Fruit fly (Drosophila melanogaster): ENCODE data around the gene Gr10b.

Gr10b gene

dm6 chrX:11452846-11453391, 39.9 kb upstream of the Gr10b start (continued):
- TF ChIP-seq Ravus (GFP tag; IDR thresholded peaks at IDR 0.05) (peak; percentile 45), ems (GFP tag; optimal IDR thresholded peaks at IDR 0.05) (peak; percentile 63), slbo (GFP tag; IDR thresholded peaks at IDR 0.05) (peak; percentile 81), Hmx (GFP tag; optimal IDR thresholded peaks at IDR 0.05) (no peak), ATbp (GFP tag; optimal IDR thresholded peaks at IDR 0.05) (peak; percentile 79), CG17802 (tag; optimal IDR thresholded peaks at IDR 0.05) (peak; percentile 40), CG7372 (GFP tag; IDR thresholded peaks at IDR 0.05) (peak; percentile 70), CG13123 (GFP tag; optimal IDR thresholded peaks at IDR 0.05) (peak; percentile 7), CG9215 (GFP tag; IDR thresholded peaks at IDR 0.05) (peak; percentile 65), pum (GFP tag; optimal IDR thresholded peaks at IDR 0.05) (peak; percentile 81), otp (GFP tag; IDR thresholded peaks at IDR 0.05) (peak; percentile 92), pho (GFP tag; optimal IDR thresholded peaks at IDR 0.05) (peak; percentile 55), fd96Cb (tag; optimal IDR thresholded peaks at IDR 0.05) (peak; percentile 67), CG4404 (GFP tag; IDR thresholded peaks at IDR 0.05) (peak; percentile 77), crol (GFP tag; IDR thresholded peaks at IDR 0.05) (no peak), lmd (GFP tag; IDR thresholded peaks at IDR 0.05) (peak; percentile 87), CG7786 (GFP tag; optimal IDR thresholded peaks at IDR 0.05) (peak; percentile 55), zf30C (GFP tag; optimal IDR thresholded peaks at IDR 0.05) (no peak), Ptx1 (GFP tag; IDR thresholded peaks at IDR 0.05) (peak; percentile 88), bbx (GFP tag; IDR thresholded peaks at IDR 0.05; ENCODE audit: partially characterized antibody) (0 out of 2 replicates have a peak, but pooled peaks have one; percentile 37), Vsx1 (GFP tag; optimal IDR thresholded peaks at IDR 0.05) (no peak), CoRest (tag; optimal IDR thresholded peaks at IDR 0.05) (peak; percentile 62), dan (GFP tag; IDR thresholded peaks at IDR 0.05) (no peak), salm (tag; optimal IDR thresholded peaks at IDR 0.05) (peak; percentile 23), CG30020 (tag; optimal IDR thresholded peaks at IDR 0.05) (peak; percentile 44), CG34422 (GFP tag; IDR thresholded peaks at IDR 0.05) (peak; percentile 88), CG30431 (GFP tag; optimal IDR thresholded peaks at IDR 0.05) (peak; percentile 66), Trl (optimal IDR thresholded peaks at IDR 0.05) (no peak), Trl (GFP tag; optimal IDR thresholded peaks at IDR 0.05) (peak; percentile 88), hth (optimal IDR thresholded peaks at IDR 0.05) (no peak), Dip2 (GFP tag; IDR thresholded peaks at IDR 0.05) (no peak), CG2875 (GFP tag; optimal IDR thresholded peaks at IDR 0.05) (peak; percentile 62), Dbx (GFP tag; IDR thresholded peaks at IDR 0.05) (peak; percentile 88), D19A (tag; optimal IDR thresholded peaks at IDR 0.05) (peak; percentile 60), corto (GFP tag; optimal IDR thresholded peaks at IDR 0.05) (peak; percentile 49), Dek (tag; optimal IDR thresholded peaks at IDR 0.05) (peak; percentile 37), CG4820 (GFP tag; optimal IDR thresholded peaks at IDR 0.05) (peak; percentile 47), CG12299 (tag; optimal IDR thresholded peaks at IDR 0.05) (peak; percentile 36), trem (tag; optimal IDR thresholded peaks at IDR 0.05) (peak; percentile 65), CG16779 (GFP tag; IDR thresholded peaks at IDR 0.05) (peak; percentile 43; the same call in 1 of the 2 replicates), amos (GFP tag; IDR thresholded peaks at IDR 0.05; ENCODE audit: partially characterized antibody) (no peak), Dll (GFP tag; IDR thresholded peaks at IDR 0.05; ENCODE audit: partially characterized antibody) (0 out of 4 replicates have a peak, but pooled peaks have one; percentile 41), ssp (GFP tag; IDR thresholded peaks at IDR 0.05) (peak; percentile 57), PHDP (tag; optimal IDR thresholded peaks at IDR 0.05) (peak; percentile 70), Adf1 (GFP tag; IDR thresholded peaks at IDR 0.05) (peak; percentile 52), CG10267 (tag; optimal IDR thresholded peaks at IDR 0.05) (peak; percentile 62), CG4617 (GFP tag; optimal IDR thresholded peaks at IDR 0.05; ENCODE audit: borderline replicate concordance) (peak; percentile 29), bab2 (GFP tag; optimal IDR thresholded peaks at IDR 0.05) (peak; percentile 85), Ssrp (tag; optimal IDR thresholded peaks at IDR 0.05) (peak; percentile 36), CG14441 (GFP tag; IDR thresholded peaks at IDR 0.05) (peak; percentile 85), bigmax (GFP tag; optimal IDR thresholded peaks at IDR 0.05) (no peak)
